Fruit fly (Drosophila melanogaster) whole organism, pupa: ENCODE data around the gene Atpalpha.

ENCODE experiments used
- fd96Ca ChIP-seq: fragments of 200-800 bp; sonication (Bioruptor generic); IDR thresholded peaks from 3 replicates; pipeline ENCODE4 v1.3.6; 2022; ENCODE audit warnings: missing biosample characterization, missing genetic modification characterization
- gl ChIP-seq: fragments of 200-800 bp; sonication (Bioruptor generic); optimal IDR thresholded peaks from 2 replicates; lab custom pipeline; 2018; ENCODE audit warnings: missing biosample characterization, mild to moderate bottlenecking, missing genetic modification characterization
- rn ChIP-seq: fragments of 200-800 bp; sonication (Bioruptor generic); IDR thresholded peaks from 2 replicates; pipeline ENCODE4 v1.3.6; 2022; ENCODE audit warnings: missing biosample characterization, missing genetic modification characterization

DNA sequence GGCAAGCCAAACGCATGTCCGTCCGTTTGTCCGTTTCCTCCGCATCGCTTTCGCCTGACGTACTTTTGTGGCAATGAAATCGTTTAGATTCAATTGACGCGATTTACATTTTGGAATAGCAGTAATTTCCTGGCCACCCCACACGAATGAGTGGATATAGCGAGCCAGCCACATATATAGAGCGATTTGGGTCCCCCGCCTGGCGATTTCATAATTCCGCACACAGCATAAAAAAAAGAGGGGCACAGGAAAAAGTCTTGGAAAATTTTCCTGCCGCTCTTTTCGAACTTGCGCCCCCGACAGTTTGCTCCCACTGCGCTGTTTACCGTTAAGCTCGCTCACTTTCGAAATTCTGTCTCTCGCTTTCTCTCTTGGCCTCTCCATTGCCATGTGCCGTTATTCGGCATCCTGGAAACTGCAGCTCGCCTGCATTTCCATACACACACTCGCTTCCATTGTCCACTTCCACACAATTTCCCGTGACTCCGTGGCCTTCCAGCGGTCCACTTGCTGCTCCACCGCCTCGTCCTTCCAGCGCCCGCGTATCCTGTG, 10.2 kb downstream of the Atpalpha start:
- no peak for TF ChIP-seq rn (GFP tag; lab: Robert Waterston, UW)
- TF ChIP-seq fd96Ca (GFP tag; lab: Robert Waterston, UW): no peak
- no peak for TF ChIP-seq gl
